Fruit fly (Drosophila melanogaster) whole organism, prepupa: ENCODE data around the gene dar1.

ENCODE experiments used
- CG10631 ChIP-seq: fragments of 200-800 bp; sonication (Bioruptor generic); optimal IDR thresholded peaks from 2 replicates; lab custom pipeline; 2016; ENCODE audit warnings: missing biosample characterization, missing genetic modification characterization
- CG15336 ChIP-seq: fragments of 200-800 bp; sonication (Bioruptor generic); IDR thresholded peaks from 2 replicates; pipeline ENCODE4 v1.3.6; 2022; ENCODE audit warnings: missing biosample characterization, missing genetic modification characterization
- CG16779 ChIP-seq: fragments of 200-800 bp; sonication (Bioruptor generic); optimal IDR thresholded peaks from 3 replicates; lab custom pipeline; 2017; ENCODE audit warnings: missing biosample characterization, mild to moderate bottlenecking, missing genetic modification characterization
- CG32006 ChIP-seq: fragments of 200-800 bp; sonication (Bioruptor generic); optimal IDR thresholded peaks from 3 replicates; lab custom pipeline; 2017; ENCODE audit warnings: missing biosample characterization, mild to moderate bottlenecking, missing genetic modification characterization
- CG8119 ChIP-seq: fragments of 200-800 bp; sonication (Bioruptor generic); IDR thresholded peaks from 3 replicates; pipeline ENCODE4 v1.3.6; 2022; ENCODE audit warnings: missing biosample characterization, missing genetic modification characterization
- Eip78C ChIP-seq: fragments of 200-800 bp; sonication (Bioruptor generic); peaks from one replicate; lab custom pipeline; 2016; ENCODE audit warnings: missing biosample characterization, missing genetic modification characterization
- Ets21C ChIP-seq: fragments of 200-800 bp; sonication (Bioruptor generic); optimal IDR thresholded peaks from 3 replicates; lab custom pipeline; 2016; ENCODE audit warnings: missing biosample characterization, missing genetic modification characterization
- Hr4 ChIP-seq: fragments of 200-800 bp; sonication (Bioruptor generic); optimal IDR thresholded peaks from 3 replicates; lab custom pipeline; 2016; ENCODE audit warnings: missing biosample characterization, missing genetic modification characterization
- dac ChIP-seq: fragments of 200-800 bp; sonication (Bioruptor generic); optimal IDR thresholded peaks from 2 replicates; lab custom pipeline; 2017; ENCODE audit warnings: missing biosample characterization, mild to moderate bottlenecking, missing genetic modification characterization
- dsx ChIP-seq: fragments of 200-800 bp; optimal IDR thresholded peaks from 3 replicates; lab custom pipeline; 2019; ENCODE audit warnings: missing biosample characterization, mild to moderate bottlenecking, missing genetic modification characterization, moderate library complexity; ENCODE audit not compliant: poor library complexity, severe bottlenecking
- eg ChIP-seq: fragments of 200-800 bp; sonication (Bioruptor generic); IDR thresholded peaks from 3 replicates; pipeline ENCODE4 v1.3.6; 2022; ENCODE audit warnings: missing biosample characterization, missing genetic modification characterization
- net ChIP-seq: fragments of 200-800 bp; sonication (Bioruptor generic); optimal IDR thresholded peaks from 3 replicates; lab custom pipeline; 2016; ENCODE audit warnings: missing biosample characterization, missing genetic modification characterization
- pdm3 ChIP-seq: fragments of 200-800 bp; sonication (Bioruptor generic); optimal IDR thresholded peaks from 3 replicates; lab custom pipeline; 2016; ENCODE audit warnings: missing biosample characterization, missing genetic modification characterization
- salr ChIP-seq, 2 experiments: fragments of 200-800 bp; sonication (Bioruptor generic); optimal IDR thresholded peaks; 3 replicates each; lab custom pipeline; 2016 to 2018; ENCODE audit warnings: missing biosample characterization in 2 of 2, missing genetic modification characterization in 2 of 2, mild to moderate bottlenecking in 1 of 2
- spab ChIP-seq: fragments of 200-800 bp; sonication (Bioruptor generic); optimal IDR thresholded peaks from 2 replicates; lab custom pipeline; 2017; ENCODE audit warnings: missing biosample characterization, mild to moderate bottlenecking, missing genetic modification characterization, missing genetic modification reagents
- topi ChIP-seq: fragments of 200-800 bp; sonication (Bioruptor generic); optimal IDR thresholded peaks from 3 replicates; lab custom pipeline; 2016; ENCODE audit warnings: missing biosample characterization, missing genetic modification characterization
- vri ChIP-seq: fragments of 200-800 bp; sonication (Bioruptor generic); optimal IDR thresholded peaks from 3 replicates; lab custom pipeline; 2016; ENCODE audit warnings: missing biosample characterization, mild to moderate bottlenecking, missing genetic modification characterization

Gene dar1

DNA sequence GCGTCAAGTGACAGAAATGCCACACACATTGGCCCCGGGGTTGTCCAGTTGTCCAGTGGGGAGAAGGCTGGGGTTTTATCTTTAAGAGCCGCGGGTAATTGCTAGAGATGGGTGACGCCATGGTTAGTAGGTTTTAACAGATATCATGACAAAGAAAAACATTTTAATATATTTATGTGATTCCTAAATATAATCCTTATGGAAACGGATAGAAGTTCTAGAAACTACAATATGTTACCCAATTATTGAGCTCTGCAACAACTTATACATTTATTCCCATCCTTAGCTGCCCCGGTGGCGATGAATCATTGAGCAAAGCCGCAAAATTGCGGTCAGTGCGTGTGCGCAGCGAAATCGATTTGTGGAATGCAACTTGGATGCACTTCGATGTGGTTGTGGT lies 75.9 kb downstream of the dar1 start:
- TF ChIP-seq CG16779: no peak
- TF ChIP-seq eg: peak; percentile 52; the same call in 1 of the 3 replicates
- TF ChIP-seq Hr4: peak; percentile 24
- no peak for TF ChIP-seq pdm3 (GFP tag; lab: Kevin White, UChicago)
- peak; percentile 63 for TF ChIP-seq CG15336 (GFP tag; lab: Robert Waterston, UW)
- no peak for TF ChIP-seq CG10631 (GFP tag; lab: Kevin White, UChicago)
- TF ChIP-seq topi: no peak
- no peak for TF ChIP-seq vri (GFP tag; lab: Kevin White, UChicago)
- TF ChIP-seq dsx (GFP tag; lab: Kevin White, UChicago): no peak
- peak; percentile 40 for TF ChIP-seq CG32006
- no peak for TF ChIP-seq spab (GFP tag; lab: Kevin White, UChicago)
- no peak for TF ChIP-seq salr (GFP tag; optimal IDR thresholded peaks at IDR 0.05; lab: Kevin White, UChicago)
- TF ChIP-seq dac (GFP tag; lab: Kevin White, UChicago): no peak
- peak; percentile 46; the same call in 1 of the 3 replicates for TF ChIP-seq CG8119

DNA sequence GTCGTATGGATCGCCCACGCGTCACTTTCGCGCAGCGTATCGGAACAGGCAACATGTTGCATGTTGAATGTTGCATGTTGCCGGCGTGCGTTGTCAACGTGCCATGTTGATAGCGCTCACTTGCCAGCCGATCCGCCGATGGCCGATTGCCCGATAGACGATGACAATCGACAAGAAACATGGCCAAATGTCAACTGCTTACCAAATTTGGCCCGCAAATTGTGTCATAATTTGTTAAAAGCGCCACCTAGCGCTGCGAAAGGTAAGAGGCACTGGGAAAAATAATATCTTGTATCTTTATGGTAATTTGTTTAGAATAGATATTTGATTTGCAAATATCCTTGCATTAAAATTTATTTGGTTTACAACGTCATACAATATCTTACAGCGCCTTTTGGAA lies 76.3 kb downstream of the dar1 start:
- peak; percentile 40; the same call in 1 of the 3 replicates for TF ChIP-seq eg
- TF ChIP-seq Ets21C (GFP tag; lab: Kevin White, UChicago): no peak
- peak; percentile 28 for TF ChIP-seq Eip78C
- no peak for TF ChIP-seq net
